Worm (Caenorhabditis elegans): ENCODE results near the gene T10C6.7.

T10C6.7 gene

DNA sequence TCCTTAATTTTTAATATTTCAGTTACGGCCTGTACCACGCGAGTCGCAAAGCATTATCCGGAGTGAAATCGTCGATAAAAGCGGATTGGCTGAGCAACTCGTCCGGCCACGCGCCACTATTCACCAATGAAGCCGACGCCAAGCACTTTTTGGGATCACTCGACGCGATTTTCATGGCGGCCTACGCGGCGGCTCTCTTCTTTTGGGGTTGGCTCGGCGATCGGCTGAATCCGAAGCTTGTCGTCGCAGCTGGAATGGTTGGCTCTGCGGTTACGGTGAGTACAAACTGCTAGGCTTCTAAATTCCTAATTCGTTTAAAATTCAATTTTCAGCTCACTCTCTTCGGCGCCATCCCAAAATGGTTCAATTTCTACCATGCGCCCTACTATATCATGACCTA, 6.6 kb downstream of the T10C6.7 start:
- TF ChIP-seq unc-62 (GFP tag; optimal IDR thresholded peaks at IDR 0.05) (no peak), skn-1 (tag; optimal IDR thresholded peaks at IDR 0.05) (no peak), nhr-25 (tag; optimal IDR thresholded peaks at IDR 0.05) (no peak), mdl-1 (tag; optimal IDR thresholded peaks at IDR 0.05) (no peak), nhr-129 (tag; optimal IDR thresholded peaks at IDR 0.05) (no peak), Y55F3AM.14 (GFP tag; optimal IDR thresholded peaks at IDR 0.05) (no peak)

DNA sequence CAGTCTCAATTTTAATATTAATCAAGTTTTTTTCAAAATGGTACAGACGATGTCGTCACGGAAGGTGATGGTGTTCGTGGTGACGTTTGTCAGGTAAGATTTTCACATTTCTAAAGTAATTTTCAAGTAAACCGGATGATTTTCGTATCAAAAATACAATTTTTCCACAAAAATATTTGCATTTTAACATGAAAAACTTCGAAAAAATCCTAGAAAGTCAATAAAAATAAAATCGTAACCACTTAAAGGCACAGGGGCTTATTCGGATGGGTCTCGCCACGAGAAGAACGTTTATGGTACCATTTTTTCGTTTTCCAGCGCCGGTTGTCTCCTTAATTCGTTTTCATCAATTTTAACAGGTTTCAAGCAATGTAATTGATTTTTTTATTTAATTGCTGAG, 7.2 kb downstream of the T10C6.7 start, which contains the start of gene T10C6.6:
T10C6.6 (plus strand) TSS at position 27 of the 400 bp plus-strand sequence.
- no peak for TF ChIP-seq unc-55 (GFP tag; optimal IDR thresholded peaks at IDR 0.05)
- no peak for TF ChIP-seq snpc-4 (tag; optimal IDR thresholded peaks at IDR 0.05)
- no peak for TF ChIP-seq nhr-25 (tag; optimal IDR thresholded peaks at IDR 0.05)
- no peak for TF ChIP-seq C34F6.9 (tag; optimal IDR thresholded peaks at IDR 0.05)
- no peak for TF ChIP-seq skn-1 (tag; optimal IDR thresholded peaks at IDR 0.05)
- TF ChIP-seq nhr-10 (tag; optimal IDR thresholded peaks at IDR 0.05): no peak
- no peak for TF ChIP-seq ceh-16 (tag; optimal IDR thresholded peaks at IDR 0.05)
- no peak for TF ChIP-seq peb-1 (tag; optimal IDR thresholded peaks at IDR 0.05)
- TF ChIP-seq nhr-12 (tag; optimal IDR thresholded peaks at IDR 0.05): no peak
- TF ChIP-seq sem-4 (tag; optimal IDR thresholded peaks at IDR 0.05): no peak
- TF ChIP-seq nhr-23 (tag; optimal IDR thresholded peaks at IDR 0.05): no peak
- TF ChIP-seq lin-39 (tag; optimal IDR thresholded peaks at IDR 0.05): no peak
- TF ChIP-seq fos-1 (tag; optimal IDR thresholded peaks at IDR 0.05): no peak
- no peak for TF ChIP-seq ztf-1 (GFP tag; conservative IDR thresholded peaks at IDR 0.05)
- no peak for TF ChIP-seq gmeb-1 (tag; optimal IDR thresholded peaks at IDR 0.05)
- TF ChIP-seq nhr-21 (tag; optimal IDR thresholded peaks at IDR 0.05): no peak
- no peak for TF ChIP-seq ztf-11 (tag; optimal IDR thresholded peaks at IDR 0.05)
- no peak for TF ChIP-seq blmp-1 (tag; optimal IDR thresholded peaks at IDR 0.05; ENCODE audit: insufficient read depth)
- TF ChIP-seq unc-39 (tag; optimal IDR thresholded peaks at IDR 0.05): no peak

DNA sequence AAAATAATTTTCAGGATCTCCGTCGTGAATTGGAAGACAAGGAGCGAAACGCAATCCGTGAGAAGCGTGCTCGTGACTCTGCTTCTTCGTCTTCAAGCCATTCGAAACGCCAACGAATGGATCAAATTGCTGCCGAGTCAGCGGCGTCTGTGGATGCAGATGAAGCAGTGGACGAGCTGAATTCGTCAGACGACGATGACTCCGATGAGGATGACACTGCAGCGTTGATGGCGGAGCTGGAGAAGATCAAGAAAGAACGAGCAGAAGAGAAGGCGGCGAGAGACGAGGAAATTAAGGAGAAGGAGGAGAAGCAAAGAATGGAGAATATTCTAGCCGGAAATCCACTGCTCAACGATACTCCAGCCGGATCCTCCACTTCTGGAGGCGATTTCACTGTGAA, 8.0 kb downstream of the T10C6.7 start:
- TF ChIP-seq aly-2 (tag; optimal IDR thresholded peaks at IDR 0.05) (no peak), gmeb-1 (tag; optimal IDR thresholded peaks at IDR 0.05) (no peak), ZK546.5 (tag; optimal IDR thresholded peaks at IDR 0.05) (no peak), peb-1 (tag; optimal IDR thresholded peaks at IDR 0.05) (no peak), mdl-1 (tag; optimal IDR thresholded peaks at IDR 0.05) (no peak), ztf-11 (tag; optimal IDR thresholded peaks at IDR 0.05) (no peak), nhr-23 (tag; optimal IDR thresholded peaks at IDR 0.05) (no peak)

DNA sequence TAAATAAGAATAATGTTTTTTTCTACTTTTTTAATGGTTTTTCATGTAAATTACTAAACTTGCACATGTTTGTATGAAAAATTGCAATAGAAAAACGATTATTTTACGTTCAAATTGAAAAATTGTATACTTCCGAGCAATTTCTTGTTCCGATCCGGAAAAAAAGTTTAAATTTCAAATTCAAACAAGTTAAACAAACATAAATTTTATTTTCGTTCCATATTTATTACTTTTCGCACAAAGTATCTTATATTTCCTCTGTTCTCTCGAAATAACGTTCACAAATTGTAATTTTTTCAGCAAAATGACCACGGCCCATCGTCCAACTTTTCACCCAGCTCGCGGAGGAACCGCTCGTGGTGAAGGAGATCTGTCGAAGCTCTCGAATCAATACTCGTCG, 8.5 kb downstream of the T10C6.7 start, which contains the start of gene cwc-15:
cwc-15 (plus strand) TSS at position 301 of the 400 bp plus-strand sequence.
- TF ChIP-seq lin-11 (tag; optimal IDR thresholded peaks at IDR 0.05) (no peak), lsy-2 (tag; optimal IDR thresholded peaks at IDR 0.05) (no peak), R02D3.7 (tag; optimal IDR thresholded peaks at IDR 0.05) (no peak), ceh-82 (tag; optimal IDR thresholded peaks at IDR 0.05) (no peak), elt-1 (tag; optimal IDR thresholded peaks at IDR 0.05) (no peak)

DNA sequence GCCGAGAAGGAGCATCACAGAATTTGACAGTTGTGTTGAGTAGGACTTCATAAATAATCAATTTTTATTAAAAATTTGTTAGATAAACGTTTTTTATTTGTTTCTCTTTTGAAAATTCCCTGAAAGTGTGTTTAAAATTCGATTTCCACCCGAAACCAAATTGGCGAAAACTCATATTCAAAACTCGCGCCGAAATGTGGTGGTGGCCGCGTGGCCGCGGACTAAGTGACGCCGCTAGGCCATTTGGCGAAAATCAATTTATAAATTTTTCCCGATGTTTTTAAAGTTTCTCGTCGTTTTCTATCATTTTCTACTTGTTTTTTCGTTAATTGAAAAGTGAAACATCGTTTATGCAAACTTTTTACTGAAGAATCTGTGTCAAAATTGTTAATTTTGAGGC, 8.9 kb downstream of the T10C6.7 start:
- TF ChIP-seq C34F6.9 (tag; optimal IDR thresholded peaks at IDR 0.05): peak; percentile 2
- no peak for TF ChIP-seq elt-1 (tag; optimal IDR thresholded peaks at IDR 0.05)
- TF ChIP-seq unc-55 (GFP tag; optimal IDR thresholded peaks at IDR 0.05): peak; percentile 41
- peak; percentile 52 for TF ChIP-seq sma-3 (GFP tag; optimal IDR thresholded peaks at IDR 0.05)
- peak; percentile 4 for TF ChIP-seq lin-13 (GFP tag; optimal IDR thresholded peaks at IDR 0.05)
- peak; percentile 42 for TF ChIP-seq crh-2 (tag; optimal IDR thresholded peaks at IDR 0.05)
- peak; percentile 12 for TF ChIP-seq nhr-129 (tag; optimal IDR thresholded peaks at IDR 0.05)
- TF ChIP-seq gmeb-1 (tag; optimal IDR thresholded peaks at IDR 0.05): peak; percentile 87
- peak; percentile 32 for TF ChIP-seq sma-9 (GFP tag; optimal IDR thresholded peaks at IDR 0.05)
- TF ChIP-seq sma-9 (tag; optimal IDR thresholded peaks at IDR 0.05): no peak
- TF ChIP-seq lsy-2 (tag; optimal IDR thresholded peaks at IDR 0.05): no peak
- TF ChIP-seq fos-1 (tag; optimal IDR thresholded peaks at IDR 0.05): no peak
- peak; percentile 31 for TF ChIP-seq snpc-4 (tag; optimal IDR thresholded peaks at IDR 0.05)
